Worm (Caenorhabditis elegans) whole organism, early embryonic: ENCODE measurements around the gene ZC455.1.

Experiments
- B0310.2 ChIP-seq: sonication (generic microtip); optimal IDR thresholded peaks from 2 replicates; lab custom pipeline; 2016; ENCODE audit warnings: mild to moderate bottlenecking, missing genetic modification characterization, missing compliant biosample characterization
- ama-1 ChIP-seq: fragments of 150-350 bp; optimal IDR thresholded peaks from 2 replicates; lab custom pipeline; 2014
- ceh-13 ChIP-seq: fragments of 200-800 bp; sonication (Bioruptor generic); optimal IDR thresholded peaks from 2 replicates; lab custom pipeline; 2018; ENCODE audit warnings: mild to moderate bottlenecking, missing genetic modification characterization, missing compliant biosample characterization
- flt-1 ChIP-seq: fragments of 200-800 bp; sonication (Bioruptor generic); IDR thresholded peaks from 2 replicates; pipeline ENCODE4 v1.3.6; 2022; ENCODE audit warnings: missing genetic modification characterization, missing compliant biosample characterization
- hnd-1 ChIP-seq: sonication (generic microtip); optimal IDR thresholded peaks from 2 replicates; lab custom pipeline; 2016; ENCODE audit warnings: missing genetic modification characterization, missing compliant biosample characterization
- sea-1 ChIP-seq: fragments of 200-800 bp; sonication (Bioruptor generic); conservative IDR thresholded peaks from 2 replicates; pipeline ENCODE4 v1.3.6; 2022; ENCODE audit warnings: missing genetic modification characterization, missing compliant biosample characterization
- tbx-11 ChIP-seq: fragments of 200-800 bp; sonication (Bioruptor generic); IDR thresholded peaks from 2 replicates; pipeline ENCODE4 v1.3.6; 2022; ENCODE audit warnings: missing genetic modification characterization, missing compliant biosample characterization
- tbx-37 ChIP-seq: fragments of 200-800 bp; sonication (Bioruptor generic); conservative IDR thresholded peaks from 2 replicates; pipeline ENCODE4 v1.3.6; 2022; ENCODE audit warnings: missing genetic modification reagents, missing genetic modification characterization, missing compliant biosample characterization

DNA sequence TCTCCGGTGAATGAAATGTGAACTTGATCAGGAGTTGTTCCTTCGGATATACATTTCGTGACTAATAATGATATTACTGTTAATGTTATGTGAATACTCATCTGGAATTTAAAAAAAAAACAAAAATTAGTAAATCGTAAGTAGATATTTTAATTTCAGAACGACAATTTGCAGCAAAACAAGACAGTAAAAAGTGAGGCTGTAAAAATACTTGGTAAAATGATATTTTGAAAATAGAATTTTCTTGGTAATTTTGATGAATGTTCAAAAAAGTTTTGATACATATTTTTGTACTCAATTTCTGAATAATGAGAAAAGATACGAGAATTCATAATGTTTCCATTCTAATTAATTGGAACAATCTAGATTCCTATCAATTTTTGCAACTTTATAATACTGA lies 13.7 kb upstream of the ZC455.1 start, which contains the start of gene papl-1:
- TF ChIP-seq B0310.2 (tag; lab: Kevin White, UChicago) (no peak), ceh-13 (GFP tag; lab: Kevin White, UChicago) (no peak), ama-1 (lab: Kevin White, UChicago) (no peak), sea-1 (GFP tag; lab: Robert Waterston, UW) (no peak), hnd-1 (tag; lab: Kevin White, UChicago) (no peak), flt-1 (no peak), tbx-11 (GFP tag; lab: Robert Waterston, UW) (no peak), tbx-37 (GFP tag; lab: Robert Waterston, UW) (no peak)
